Worm (Caenorhabditis elegans): ENCODE data around the gene cyp-33D3.

DNA sequence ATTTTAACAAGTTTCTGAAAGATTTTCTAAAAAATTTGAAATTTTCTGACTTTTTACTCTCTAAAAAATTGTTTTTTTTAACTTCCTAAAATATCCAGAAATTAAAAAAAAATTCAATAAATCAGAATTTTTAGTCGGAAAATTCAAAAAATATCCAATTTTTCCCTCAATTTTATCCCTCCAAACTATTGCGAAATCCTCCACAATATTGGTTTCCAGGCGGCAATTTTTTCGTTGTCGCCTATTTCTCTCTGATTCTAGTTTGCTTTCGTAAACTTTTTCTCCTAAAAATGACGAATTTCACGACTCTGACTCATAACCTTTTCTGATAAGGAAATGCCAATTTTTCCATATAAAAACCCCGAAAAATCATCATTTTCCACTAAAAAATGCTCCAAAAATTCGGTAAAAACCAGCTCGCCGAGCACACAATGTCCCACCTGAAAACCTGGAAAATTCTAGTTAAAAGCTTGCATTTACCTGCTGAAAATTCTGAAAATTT lies 49.6 kb downstream of the cyp-33D3 start, which contains the start of gene Y17D7B.2:
- TF ChIP-seq sdz-38 (tag; optimal IDR thresholded peaks at IDR 0.05) (no peak), ceh-27 (GFP tag; optimal IDR thresholded peaks at IDR 0.05) (no peak), C17E4.6 (GFP tag; IDR thresholded peaks at IDR 0.05) (no peak), him-1 (tag; optimal IDR thresholded peaks at IDR 0.05) (no peak), ztf-25 (GFP tag; IDR thresholded peaks at IDR 0.05) (no peak), nfya-1 (tag; optimal IDR thresholded peaks at IDR 0.05; ENCODE audit: borderline replicate concordance, insufficient read depth) (no peak), somi-1 (GFP tag; optimal IDR thresholded peaks at IDR 0.05) (no peak), sptf-2 (GFP tag; optimal IDR thresholded peaks at IDR 0.05) (no peak)

Data from whole organism, young adult.